Fruit fly (Drosophila melanogaster) whole organism, embryonic: ENCODE data around the gene Ccn.

ENCODE experiments used
- dan ChIP-seq: fragments of 200-800 bp; sonication (Bioruptor generic); IDR thresholded peaks from 2 replicates; pipeline ENCODE4 v1.3.6; 2022; ENCODE audit warnings: missing biosample characterization, missing genetic modification characterization
- jing ChIP-seq: fragments of 200-800 bp; sonication (Bioruptor generic); optimal IDR thresholded peaks from 2 replicates; lab custom pipeline; 2018; ENCODE audit warnings: missing biosample characterization, mild to moderate bottlenecking, missing genetic modification characterization
- mirr ChIP-seq: fragments of 200-800 bp; sonication (Bioruptor generic); optimal IDR thresholded peaks from 3 replicates; lab custom pipeline; 2018; ENCODE audit warnings: missing biosample characterization, mild to moderate bottlenecking, missing genetic modification characterization

- TF ChIP-seq dan (GFP tag; lab: Robert Waterston, UW) (no peak), mirr (GFP tag; lab: Kevin White, UChicago) (no peak), jing (GFP tag; lab: Kevin White, UChicago) (no peak)
Measured at dm6 chr3L:17654668-17655050, 35.2 kb upstream of the Ccn start.
